Worm (Caenorhabditis elegans): ENCODE measurements around the gene grl-22.

- TF ChIP-seq aptf-3 (GFP tag; IDR thresholded peaks at IDR 0.05) (no peak), egl-18 (GFP tag; IDR thresholded peaks at IDR 0.05) (no peak), nhr-90 (tag; optimal IDR thresholded peaks at IDR 0.05) (no peak), bed-1 (GFP tag; IDR thresholded peaks at IDR 0.05) (no peak), unc-62 (GFP tag; optimal IDR thresholded peaks at IDR 0.05) (no peak), sea-2 (GFP tag; IDR thresholded peaks at IDR 0.05) (no peak), lir-1 (GFP tag; conservative IDR thresholded peaks at IDR 0.05) (no peak)
These were observed 8.8 kb downstream of the grl-22 start for ce11 chrIII:5404998-5405397.

Data from whole organism, young adult.